Fruit fly (Drosophila melanogaster): ENCODE data around the gene hoka.

The hoka gene

DNA sequence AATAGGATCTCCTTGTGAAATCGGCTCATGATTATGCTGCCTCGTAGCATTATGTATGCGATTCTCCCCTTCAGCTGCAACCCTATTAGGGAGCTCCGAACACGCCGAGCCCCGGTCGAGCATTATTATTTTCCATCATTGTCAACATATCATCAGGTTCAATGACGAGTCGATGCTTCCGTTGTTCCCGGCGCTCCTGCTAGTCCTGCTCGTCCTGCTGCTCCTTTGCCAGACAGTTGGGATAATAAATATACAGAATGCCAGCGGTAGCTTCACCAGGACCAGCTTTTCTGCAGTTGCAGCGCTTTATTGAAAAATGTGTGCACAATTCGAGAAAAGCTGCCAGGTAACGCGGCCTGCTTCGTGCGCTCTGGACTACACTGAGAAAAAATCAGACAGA lies 38.3 kb upstream of the hoka start, which contains the start of gene CG32235:
CG32235 (minus strand) TSS at position 101 of the 400 bp plus-strand sequence.
- TF ChIP-seq ranshi (GFP tag; IDR thresholded peaks at IDR 0.05) (no peak), CG17361 (GFP tag; IDR thresholded peaks at IDR 0.05) (no peak), CG6854 (GFP tag; optimal IDR thresholded peaks at IDR 0.05) (no peak)

DNA sequence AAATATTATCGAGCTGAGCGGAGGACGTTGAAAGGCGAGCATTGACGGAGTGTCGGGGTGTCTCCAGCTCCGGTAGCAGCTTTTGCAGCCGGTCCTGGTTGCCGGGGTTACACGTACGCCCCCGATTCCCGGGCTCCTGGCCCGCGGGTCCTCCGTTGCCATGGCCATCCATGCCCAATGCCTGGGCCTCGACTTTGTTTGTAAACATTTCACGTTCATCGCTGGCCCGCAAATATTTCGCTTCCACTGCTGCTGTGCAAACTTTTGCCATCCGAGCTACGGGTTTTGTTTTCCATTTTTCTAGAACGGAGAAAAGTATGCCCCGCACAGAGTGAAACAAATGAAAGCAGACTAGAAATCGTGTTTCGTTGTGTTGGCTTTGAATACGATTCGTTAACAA lies 37.7 kb upstream of the hoka start, which contains the start of gene Dnah3:
Dnah3 (plus strand) TSS at position 301 of the 400 bp plus-strand sequence.
- TF ChIP-seq ato (GFP tag; IDR thresholded peaks at IDR 0.05; ENCODE audit: partially characterized antibody) (no peak), Lim3 (GFP tag; IDR thresholded peaks at IDR 0.05) (no peak), aop (GFP tag; IDR thresholded peaks at IDR 0.05) (no peak), Rfx (GFP tag; IDR thresholded peaks at IDR 0.05) (0 out of 2 replicates have a peak, but pooled peaks have one; percentile 43)

DNA sequence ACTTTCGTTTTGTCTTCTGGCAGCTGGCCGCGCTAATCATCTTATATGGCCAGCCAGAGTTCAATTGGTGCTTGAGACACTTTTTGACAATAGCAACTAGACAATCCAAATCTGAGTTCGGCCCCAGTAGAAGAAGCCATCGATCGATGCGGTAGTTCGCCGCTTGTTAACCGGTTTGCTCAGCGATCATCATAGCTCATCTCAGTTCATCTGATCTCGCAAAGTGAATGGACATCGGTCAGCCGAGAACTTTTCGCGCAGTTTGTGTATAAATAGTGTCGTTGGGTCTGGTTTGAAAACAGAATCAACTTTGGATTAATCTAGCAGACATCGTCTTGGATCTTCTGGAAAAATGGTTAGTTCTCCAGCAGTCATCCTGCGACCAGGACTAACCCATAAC lies 2.1 kb upstream of the hoka start, which contains the start of gene CG13705:
CG13705 (plus strand) TSS at position 301 of the 400 bp plus-strand sequence.
- TF ChIP-seq CG7372 (GFP tag; IDR thresholded peaks at IDR 0.05), result no peak
- TF ChIP-seq chif (GFP tag; optimal IDR thresholded peaks at IDR 0.05), result no peak
- TF ChIP-seq hkb (optimal IDR thresholded peaks at IDR 0.05), result no peak
- TF ChIP-seq hkb (GFP tag; IDR thresholded peaks at IDR 0.05), result no peak
- TF ChIP-seq GATAe (GFP tag; conservative IDR thresholded peaks at IDR 0.05), result no peak
- no peak for TF ChIP-seq CG11723 (GFP tag; optimal IDR thresholded peaks at IDR 0.05)
- TF ChIP-seq MBD-R2 (GFP tag; IDR thresholded peaks at IDR 0.05), result no peak
- TF ChIP-seq CG11696 (GFP tag; IDR thresholded peaks at IDR 0.05), result no peak
- no peak for TF ChIP-seq Hmr (GFP tag; optimal IDR thresholded peaks at IDR 0.05)
- no peak for TF ChIP-seq sim (GFP tag; IDR thresholded peaks at IDR 0.05)
- TF ChIP-seq cg (GFP tag; optimal IDR thresholded peaks at IDR 0.05), result no peak
- TF ChIP-seq CG13894 (tag; optimal IDR thresholded peaks at IDR 0.05), result no peak
- TF ChIP-seq CkIIα-i1 (GFP tag; IDR thresholded peaks at IDR 0.05), result no peak

DNA sequence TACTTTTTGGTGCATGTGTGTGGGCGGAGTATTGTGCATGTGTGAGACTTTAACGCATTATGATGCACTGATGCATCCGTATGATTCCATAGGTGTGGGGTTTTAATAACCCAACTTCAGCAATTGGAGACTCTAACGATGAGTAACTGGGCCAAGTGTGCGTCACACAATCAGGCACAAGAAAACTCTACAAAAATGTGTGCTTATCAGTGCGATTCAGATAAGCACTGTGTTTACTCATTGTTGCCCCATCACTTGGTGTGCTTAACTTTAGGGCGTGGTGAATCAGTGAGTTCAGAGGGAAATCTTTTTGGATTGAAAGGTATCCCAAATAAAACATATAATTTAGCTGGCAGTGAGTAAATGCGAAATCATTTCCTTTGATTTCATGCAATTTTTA lies 417 bp downstream of the hoka start:
- 0 out of 2 replicates have a peak, but pooled peaks have one; percentile 8 for TF ChIP-seq GATAe (GFP tag; conservative IDR thresholded peaks at IDR 0.05)
- TF ChIP-seq kay (GFP tag; optimal IDR thresholded peaks at IDR 0.05), result peak; percentile 40
- TF ChIP-seq chinmo (GFP tag; IDR thresholded peaks at IDR 0.05; ENCODE audit: partially characterized antibody), result 0 out of 4 replicates have a peak, but pooled peaks have one; percentile 12
- TF ChIP-seq sens (GFP tag), result peak; percentile 28
- TF ChIP-seq vnd (GFP tag; IDR thresholded peaks at IDR 0.05; ENCODE audit: partially characterized antibody), result no peak
- TF ChIP-seq sd (tag; optimal IDR thresholded peaks at IDR 0.05), result peak; percentile 78

DNA sequence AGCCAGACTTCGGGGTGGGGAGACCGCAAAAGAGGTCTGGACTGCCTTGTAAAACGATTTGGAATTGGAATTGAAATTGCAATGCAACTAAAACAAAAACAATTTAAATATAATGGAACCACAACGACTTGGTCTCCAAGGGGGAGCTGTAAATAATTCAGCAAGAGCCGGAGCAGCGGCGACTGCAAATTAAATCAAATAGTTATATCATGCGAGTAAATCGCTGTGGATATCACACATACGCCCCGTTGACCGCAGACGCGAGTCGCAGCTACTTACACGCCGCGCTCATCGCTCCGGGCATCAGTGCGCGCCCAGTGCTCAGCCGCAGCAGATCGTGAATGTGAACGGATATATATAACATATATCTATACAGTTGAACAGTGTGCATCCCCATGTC lies 11.4 kb downstream of the hoka start, which contains the start of gene Rh50:
Rh50 (plus strand) TSS at position 301 of the 400 bp plus-strand sequence.
- TF ChIP-seq sens (GFP tag) (peak; percentile 10), CG6813 (GFP tag; optimal IDR thresholded peaks at IDR 0.05) (no peak), Dfd (GFP tag; optimal IDR thresholded peaks at IDR 0.05) (no peak), CG7372 (GFP tag; IDR thresholded peaks at IDR 0.05) (0 out of 2 replicates have a peak, but pooled peaks have one; percentile 28)

DNA sequence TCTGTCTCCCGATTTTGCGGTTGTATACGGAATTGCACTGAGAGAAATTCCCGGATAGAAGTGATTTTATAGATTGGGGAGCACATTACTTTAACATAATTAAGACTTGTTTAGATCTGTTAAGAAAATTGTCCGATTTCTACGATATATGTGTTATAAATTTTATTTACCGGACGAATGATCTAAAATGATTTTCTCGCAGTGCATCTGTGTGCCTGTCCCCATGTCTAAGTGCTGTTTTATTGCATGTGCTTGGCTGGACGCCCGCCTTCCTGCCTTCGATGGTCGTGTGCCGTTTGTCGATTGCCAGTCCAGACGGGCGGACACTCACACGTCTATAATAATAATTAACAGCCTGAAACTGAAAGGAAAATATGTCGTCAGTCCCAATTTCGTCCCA lies 22.2 kb downstream of the hoka start:
- TF ChIP-seq gem (tag; optimal IDR thresholded peaks at IDR 0.05) (peak; percentile 32), CG7556 (GFP tag; optimal IDR thresholded peaks at IDR 0.05) (peak; percentile 2), row (GFP tag; IDR thresholded peaks at IDR 0.05) (peak; percentile 33; the same call in 2 of the 3 replicates), prd (optimal IDR thresholded peaks at IDR 0.05) (no peak), prd (GFP tag; IDR thresholded peaks at IDR 0.05) (0 out of 3 replicates have a peak, but pooled peaks have one; percentile 28), Med (GFP tag) (peak; percentile 71), CG11456 (GFP tag; IDR thresholded peaks at IDR 0.05) (0 out of 3 replicates have a peak, but pooled peaks have one; percentile 58), bbx (GFP tag; IDR thresholded peaks at IDR 0.05; ENCODE audit: partially characterized antibody) (no peak), CG1603 (tag; optimal IDR thresholded peaks at IDR 0.05) (peak; percentile 19), lmd (GFP tag; IDR thresholded peaks at IDR 0.05) (0 out of 2 replicates have a peak, but pooled peaks have one; percentile 25), CG11247 (GFP tag; IDR thresholded peaks at IDR 0.05) (no peak), CG2678 (tag; optimal IDR thresholded peaks at IDR 0.05) (peak; percentile 27), Ets65A (GFP tag) (peak; percentile 54), CG17612 (GFP tag; IDR thresholded peaks at IDR 0.05) (no peak), HLH3B (GFP tag; IDR thresholded peaks at IDR 0.05) (0 out of 2 replicates have a peak, but pooled peaks have one; percentile 21), CG14050 (GFP tag; IDR thresholded peaks at IDR 0.05) (no peak)
